Worm (Caenorhabditis elegans) whole organism, L4 larva: ENCODE results near the gene ZC443.1.

Experiments used
- F44E2.7 ChIP-seq: fragments of 200-800 bp; sonication (Bioruptor generic); IDR thresholded peaks from 2 replicates; pipeline ENCODE4 v2.1.2; 2022; ENCODE audit warnings: missing genetic modification characterization, missing compliant biosample characterization
- F49E8.2 ChIP-seq: sonication (generic microtip); optimal IDR thresholded peaks from 2 replicates; lab custom pipeline; 2016; ENCODE audit warnings: missing compliant biosample characterization, mild to moderate bottlenecking, missing genetic modification characterization, borderline replicate concordance
- Y5F2A.4 ChIP-seq: fragments of 200-800 bp; sonication (Bioruptor generic); optimal IDR thresholded peaks from 2 replicates; lab custom pipeline; 2018; ENCODE audit warnings: mild to moderate bottlenecking, missing genetic modification characterization, missing compliant biosample characterization
- Y75B8A.6 ChIP-seq: fragments of 200-800 bp; sonication (Bioruptor generic); IDR thresholded peaks from 2 replicates; pipeline ENCODE4 v1.3.6; 2022; ENCODE audit warnings: missing genetic modification reagents, missing genetic modification characterization, missing compliant biosample characterization
- ZK546.5 ChIP-seq, 2 experiments: sonication (generic microtip); optimal IDR thresholded peaks; 2 replicates each; lab custom pipeline; 2017; ENCODE audit warnings: missing biosample characterization in 2 of 2, missing genetic modification characterization in 2 of 2
- aha-1 ChIP-seq: fragments of 150-350 bp; peaks from one replicate; lab custom pipeline; 2014; ENCODE audit warnings: missing biosample characterization, missing genetic modification characterization
- ceh-28 ChIP-seq: fragments of 150-350 bp; optimal IDR thresholded peaks from 2 replicates; lab custom pipeline; 2014; ENCODE audit warnings: missing biosample characterization, missing genetic modification reagents, missing genetic modification characterization
- ceh-32 ChIP-seq: sonication (generic microtip); optimal IDR thresholded peaks from 2 replicates; lab custom pipeline; 2016; ENCODE audit warnings: mild to moderate bottlenecking, missing genetic modification characterization, missing compliant biosample characterization; ENCODE audit not compliant: poor library complexity
- ctbp-1 ChIP-seq: fragments of 200-800 bp; sonication (Bioruptor generic); IDR thresholded peaks from 2 replicates; pipeline ENCODE4 v1.3.6; 2022; ENCODE audit warnings: missing genetic modification reagents, missing genetic modification characterization, missing compliant biosample characterization
- daf-12 ChIP-seq: fragments of 150-350 bp; optimal IDR thresholded peaks from 2 replicates; lab custom pipeline; 2014; ENCODE audit warnings: missing biosample characterization, missing genetic modification reagents, missing genetic modification characterization
- daf-16 ChIP-seq, 3 experiments: sonication (generic microtip); optimal IDR thresholded peaks; 2 replicates each; lab custom pipeline; 2016 to 2017; ENCODE audit warnings: missing genetic modification characterization in 3 of 3, missing genetic modification reagents in 3 of 3, mild to moderate bottlenecking in 2 of 3, missing compliant biosample characterization in 2 of 3, missing biosample characterization in 1 of 3, moderate library complexity in 1 of 3
- daf-19 ChIP-seq: fragments of 200-800 bp; sonication (Bioruptor generic); conservative IDR thresholded peaks from 2 replicates; pipeline ENCODE4 v1.3.6; 2022; ENCODE audit warnings: missing genetic modification characterization, missing compliant biosample characterization
- dmd-6 ChIP-seq: fragments of 200-800 bp; sonication (Bioruptor generic); IDR thresholded peaks from 2 replicates; pipeline ENCODE4 v1.3.6; 2022; ENCODE audit warnings: missing genetic modification reagents, missing genetic modification characterization, missing compliant biosample characterization
- dve-1 ChIP-seq: sonication (generic microtip); optimal IDR thresholded peaks from 2 replicates; lab custom pipeline; 2017; ENCODE audit warnings: antibody characterized with exemption, mild to moderate bottlenecking, missing genetic modification characterization, missing compliant biosample characterization; ENCODE audit not compliant: insufficient read depth
- fkh-10 ChIP-seq: fragments of 150-350 bp; optimal IDR thresholded peaks from 2 replicates; lab custom pipeline; 2014; ENCODE audit warnings: missing biosample characterization, missing genetic modification reagents, missing genetic modification characterization
- hif-1 ChIP-seq, 2 experiments: sonication (generic microtip); optimal IDR thresholded peaks; 2 replicates each; lab custom pipeline; 2016 to 2017; ENCODE audit warnings: missing compliant biosample characterization in 2 of 2, missing genetic modification characterization in 2 of 2, missing genetic modification reagents in 2 of 2, missing genotype in 2 of 2, mild to moderate bottlenecking in 1 of 2
- hlh-11 ChIP-seq: fragments of 200-800 bp; sonication (Bioruptor generic); optimal IDR thresholded peaks from 2 replicates; lab custom pipeline; 2018; ENCODE audit warnings: mild to moderate bottlenecking, missing genetic modification characterization, missing compliant biosample characterization
- hlh-30 ChIP-seq: sonication (generic microtip); optimal IDR thresholded peaks from 2 replicates; lab custom pipeline; 2017; ENCODE audit warnings: antibody characterized with exemption, mild to moderate bottlenecking, missing genetic modification characterization, missing compliant biosample characterization; ENCODE audit not compliant: insufficient read depth
- lin-1 ChIP-seq: fragments of 200-800 bp; sonication (Bioruptor generic); IDR thresholded peaks from 2 replicates; pipeline ENCODE4 v1.3.6; 2022; ENCODE audit warnings: missing genetic modification reagents, missing genetic modification characterization, missing compliant biosample characterization
- lin-13 ChIP-seq: fragments of 150-350 bp; optimal IDR thresholded peaks from 2 replicates; lab custom pipeline; 2014; ENCODE audit warnings: missing biosample characterization, missing genetic modification reagents, missing genetic modification characterization
- lin-39 ChIP-seq: fragments of 150-350 bp; optimal IDR thresholded peaks from 2 replicates; lab custom pipeline; 2014; ENCODE audit warnings: missing biosample characterization, missing genetic modification reagents, missing genetic modification characterization
- mxl-2 ChIP-seq: fragments of 200-800 bp; sonication (Bioruptor generic); conservative IDR thresholded peaks from 2 replicates; pipeline ENCODE4 v1.3.6; 2022; ENCODE audit warnings: missing genetic modification reagents, missing genetic modification characterization, missing compliant biosample characterization
- nhr-102 ChIP-seq: sonication (generic microtip); optimal IDR thresholded peaks from 2 replicates; lab custom pipeline; 2016; ENCODE audit warnings: mild to moderate bottlenecking, missing genetic modification characterization, moderate library complexity, missing compliant biosample characterization
- nhr-111 ChIP-seq: fragments of 200-800 bp; sonication (Bioruptor generic); optimal IDR thresholded peaks from 2 replicates; lab custom pipeline; 2018; ENCODE audit warnings: mild to moderate bottlenecking, missing genetic modification characterization, missing compliant biosample characterization
- nhr-28 ChIP-seq: fragments of 150-350 bp; optimal IDR thresholded peaks from 2 replicates; lab custom pipeline; 2014; ENCODE audit warnings: missing biosample characterization, missing genetic modification characterization
- nhr-77 ChIP-seq: fragments of 150-350 bp; optimal IDR thresholded peaks from 2 replicates; lab custom pipeline; 2014; ENCODE audit warnings: missing biosample characterization, missing genetic modification characterization
- pqm-1 ChIP-seq: sonication (generic microtip); optimal IDR thresholded peaks from 2 replicates; lab custom pipeline; 2017; ENCODE audit warnings: missing biosample characterization, missing genetic modification characterization
- sdz-12 ChIP-seq: fragments of 200-800 bp; sonication (Bioruptor generic); optimal IDR thresholded peaks from 2 replicates; lab custom pipeline; 2018; ENCODE audit warnings: mild to moderate bottlenecking, missing genetic modification characterization, missing compliant biosample characterization
- set-16 ChIP-seq: fragments of 200-800 bp; sonication (Bioruptor generic); IDR thresholded peaks from 2 replicates; pipeline ENCODE4 v1.3.6; 2022; ENCODE audit warnings: missing genetic modification reagents, missing genetic modification characterization, missing compliant biosample characterization
- snpc-1.2 ChIP-seq: fragments of 200-800 bp; sonication (Bioruptor generic); IDR thresholded peaks from 2 replicates; pipeline ENCODE4 v1.3.6; 2022; ENCODE audit warnings: missing genetic modification reagents, missing genetic modification characterization, missing compliant biosample characterization
- snpc-4 ChIP-seq: fragments of 150-350 bp; optimal IDR thresholded peaks from 2 replicates; lab custom pipeline; 2014; ENCODE audit warnings: missing biosample characterization, missing genetic modification characterization
- unc-39 ChIP-seq: sonication (generic microtip); optimal IDR thresholded peaks from 2 replicates; lab custom pipeline; 2017; ENCODE audit warnings: missing biosample characterization, missing genetic modification characterization
- unc-62 ChIP-seq, 3 experiments: fragments of 150-350 bp in 1 of 3; sonication (generic microtip); optimal IDR thresholded peaks in 2 of 3; peaks in 1 of 3; 1 replicate in 1 of 3; 2 replicates in 2 of 3; lab custom pipeline; 2014 to 2017; ENCODE audit warnings: missing biosample characterization in 3 of 3, missing genetic modification characterization in 3 of 3, missing genetic modification reagents in 3 of 3, missing genotype in 1 of 3
- zag-1 ChIP-seq: fragments of 150-350 bp; optimal IDR thresholded peaks from 2 replicates; lab custom pipeline; 2014; ENCODE audit warnings: missing biosample characterization, missing genetic modification characterization
- zfp-2 ChIP-seq: sonication (generic microtip); optimal IDR thresholded peaks from 2 replicates; lab custom pipeline; 2016; ENCODE audit warnings: mild to moderate bottlenecking, missing genetic modification characterization, missing compliant biosample characterization
- zfp-3 ChIP-seq: fragments of 200-800 bp; sonication (Bioruptor generic); conservative IDR thresholded peaks from 2 replicates; pipeline ENCODE4 v1.3.6; 2022; ENCODE audit warnings: missing genetic modification reagents, missing genetic modification characterization, missing compliant biosample characterization
- zip-2 ChIP-seq: fragments of 150-350 bp; optimal IDR thresholded peaks from 2 replicates; lab custom pipeline; 2014; ENCODE audit warnings: missing biosample characterization, missing genetic modification characterization

ZC443.1 gene

DNA sequence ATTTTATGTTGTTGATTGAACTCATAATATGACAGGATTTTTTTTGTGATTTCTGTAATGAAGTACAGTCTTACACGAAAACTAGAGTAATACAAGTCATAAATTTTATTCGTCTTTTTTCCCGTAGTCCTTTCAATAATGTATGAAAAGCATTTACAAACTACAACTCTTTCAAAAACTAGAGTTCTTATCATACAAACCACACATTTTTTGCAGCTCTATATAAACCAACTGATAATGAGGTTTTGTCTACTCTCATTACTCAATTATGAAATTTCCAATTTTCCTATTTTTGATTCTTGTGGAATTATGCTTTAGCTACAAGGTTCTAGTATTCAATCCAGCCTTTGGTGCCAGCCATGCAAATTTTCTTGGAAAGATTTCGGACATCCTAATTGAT lies 14.9 kb upstream of the ZC443.1 start, which contains the start of gene ugt-16:
ugt-16 (plus strand) TSS at position 248 of the 400 bp plus-strand sequence.
- no peak for TF ChIP-seq dve-1 (tag; lab: Kevin White, UChicago)
- TF ChIP-seq Y75B8A.6 (GFP tag; lab: Robert Waterston, UW) = no peak
- TF ChIP-seq aha-1 (tag; lab: Kevin White, UChicago) = no peak
- no peak for TF ChIP-seq set-16 (GFP tag; lab: Robert Waterston, UW)
- TF ChIP-seq snpc-4 (tag; lab: Kevin White, UChicago) = no peak
- TF ChIP-seq hlh-30 (tag; lab: Kevin White, UChicago) = no peak
- no peak for TF ChIP-seq hif-1 (tag; optimal IDR thresholded peaks at IDR 0.05; lab: Kevin White, UChicago)
- TF ChIP-seq sdz-12 = no peak
- no peak for TF ChIP-seq hlh-11 (tag; lab: Kevin White, UChicago)
- no peak for TF ChIP-seq lin-13 (GFP tag; lab: Kevin White, UChicago)
- TF ChIP-seq pqm-1 (tag; lab: Kevin White, UChicago) = peak; percentile 50
- TF ChIP-seq dmd-6 = peak; percentile 24; the same call in 1 of the 2 replicates
- TF ChIP-seq zip-2 (tag; lab: Kevin White, UChicago) = no peak
- no peak for TF ChIP-seq zag-1 (tag; lab: Kevin White, UChicago)
- peak; percentile 19 for TF ChIP-seq nhr-77 (tag; lab: Kevin White, UChicago)
- TF ChIP-seq unc-62 (GFP tag; optimal IDR thresholded peaks at IDR 0.05 in 1 of 2; lab: Kevin White, UChicago) = peak in 1 of 2 experiments; percentile 6
- TF ChIP-seq unc-62 (tag; optimal IDR thresholded peaks at IDR 0.05; lab: Kevin White, UChicago) = no peak
- TF ChIP-seq snpc-1.2 (GFP tag; lab: Robert Waterston, UW) = no peak
- TF ChIP-seq lin-39 = no peak
- no peak for TF ChIP-seq ZK546.5 (tag; optimal IDR thresholded peaks at IDR 0.05; lab: Kevin White, UChicago)
- no peak for TF ChIP-seq mxl-2 (GFP tag; lab: Robert Waterston, UW)
- TF ChIP-seq nhr-102 (tag; lab: Kevin White, UChicago) = peak; percentile 10
- no peak for TF ChIP-seq Y5F2A.4 (GFP tag; lab: Kevin White, UChicago)
- TF ChIP-seq lin-1 (GFP tag; lab: Robert Waterston, UW) = no peak
- TF ChIP-seq nhr-111 (GFP tag; lab: Kevin White, UChicago) = no peak
- peak; percentile 77 for TF ChIP-seq nhr-28 (tag; lab: Kevin White, UChicago)
- TF ChIP-seq daf-19 (GFP tag; lab: Robert Waterston, UW) = no peak
- no peak for TF ChIP-seq ceh-28 (tag; lab: Kevin White, UChicago)
- TF ChIP-seq F49E8.2 (tag; lab: Kevin White, UChicago) = no peak
- TF ChIP-seq ctbp-1 (GFP tag; lab: Robert Waterston, UW) = no peak
- TF ChIP-seq unc-39 = no peak
- TF ChIP-seq F44E2.7 (GFP tag; lab: Robert Waterston, UW) = no peak
- no peak for TF ChIP-seq zfp-2
- no peak for TF ChIP-seq ceh-32 (tag; lab: Kevin White, UChicago)
- no peak for TF ChIP-seq daf-16 (GFP tag; optimal IDR thresholded peaks at IDR 0.05; lab: Kevin White, UChicago)
- peak; percentile 2 for TF ChIP-seq daf-16 (tag; optimal IDR thresholded peaks at IDR 0.05; lab: Kevin White, UChicago)
- TF ChIP-seq daf-12 (tag; lab: Kevin White, UChicago) = no peak
- no peak for TF ChIP-seq fkh-10 (GFP tag; lab: Kevin White, UChicago)

DNA sequence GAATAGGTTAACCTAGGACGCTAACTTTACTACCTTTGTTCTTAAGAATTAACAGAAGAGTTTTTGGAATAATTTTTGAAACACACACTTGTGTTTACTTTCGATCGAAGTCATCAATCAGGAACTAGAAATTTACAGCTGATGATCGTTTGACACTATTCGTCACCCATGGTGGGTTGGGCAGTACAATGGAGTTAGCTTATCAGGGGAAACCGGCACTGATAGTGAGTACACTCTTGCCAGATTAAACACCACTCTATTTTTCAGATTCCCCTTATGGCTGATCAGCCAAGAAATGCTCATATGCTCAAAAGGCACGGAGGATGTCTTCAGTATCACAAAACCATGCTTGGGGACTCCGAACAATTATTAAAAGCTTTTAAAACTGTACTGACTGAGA lies 12.2 kb upstream of the ZC443.1 start:
- peak; percentile 53 for TF ChIP-seq hlh-11 (tag; lab: Kevin White, UChicago)
- TF ChIP-seq mxl-2 (GFP tag; lab: Robert Waterston, UW) = no peak
- peak; percentile 77 for TF ChIP-seq nhr-28 (tag; lab: Kevin White, UChicago)
- peak; percentile 15 for TF ChIP-seq dve-1 (tag; lab: Kevin White, UChicago)
- TF ChIP-seq ceh-32 (tag; lab: Kevin White, UChicago) = no peak
- TF ChIP-seq dmd-6 = peak; percentile 73
- TF ChIP-seq daf-16 (GFP tag; optimal IDR thresholded peaks at IDR 0.05; lab: Kevin White, UChicago) = no peak
- peak; percentile 11 for TF ChIP-seq daf-16 (tag; optimal IDR thresholded peaks at IDR 0.05; lab: Kevin White, UChicago)
- no peak for TF ChIP-seq zfp-3 (GFP tag; lab: Robert Waterston, UW)
- TF ChIP-seq pqm-1 (tag; lab: Kevin White, UChicago) = peak; percentile 54
